Worm (Caenorhabditis elegans): ENCODE results near the gene T04A6.1.

DNA sequence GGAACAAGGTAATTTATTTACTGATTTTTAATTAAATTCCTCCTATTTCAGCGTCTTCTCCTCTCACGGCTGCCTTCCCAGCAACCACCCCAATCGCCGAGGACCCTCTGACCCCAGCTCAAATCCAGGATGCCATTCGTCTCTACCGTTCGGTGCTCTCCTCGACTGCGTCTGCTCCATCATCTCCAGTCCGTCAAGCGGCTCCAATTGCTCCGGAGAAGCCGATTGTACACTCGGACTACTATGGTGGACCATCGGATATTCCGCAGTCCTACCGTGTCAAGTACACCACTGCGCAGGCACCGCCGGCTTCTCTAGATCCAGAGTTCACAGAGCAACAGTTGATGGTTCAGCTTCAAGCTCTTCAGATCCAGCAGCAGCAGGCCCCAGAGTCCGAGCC lies 32.5 kb downstream of the T04A6.1 start:
- no peak for TF ChIP-seq ama-1 (optimal IDR thresholded peaks at IDR 0.05)
- no peak for TF ChIP-seq lin-15B (tag; optimal IDR thresholded peaks at IDR 0.05)
- no peak for TF ChIP-seq ztf-4 (tag; optimal IDR thresholded peaks at IDR 0.05)
- TF ChIP-seq snpc-4 (tag; optimal IDR thresholded peaks at IDR 0.05), result no peak
- no peak for TF ChIP-seq tbx-2 (tag; optimal IDR thresholded peaks at IDR 0.05)
- TF ChIP-seq R02D3.7 (tag; optimal IDR thresholded peaks at IDR 0.05), result no peak
- TF ChIP-seq unc-62 (GFP tag; optimal IDR thresholded peaks at IDR 0.05), result no peak

Measured in whole organism, L3 larva.